Worm (Caenorhabditis elegans) whole organism, late embryonic: ENCODE results near the gene srd-40.

ENCODE experiments used
- ceh-45 ChIP-seq: fragments of 200-800 bp; sonication (Bioruptor generic); IDR thresholded peaks from 2 replicates; pipeline ENCODE4 v1.3.6; 2022; ENCODE audit warnings: missing genetic modification reagents, missing genetic modification characterization, missing compliant biosample characterization
- pqm-1 ChIP-seq: sonication (generic microtip); optimal IDR thresholded peaks from 2 replicates; lab custom pipeline; 2016; ENCODE audit warnings: missing genetic modification characterization, missing compliant biosample characterization

ce11 chrX:12296392-12296791 is 27.1 kb upstream of the srd-40 start, which contains the start of gene W06D11.2:
- TF ChIP-seq pqm-1 (tag; lab: Kevin White, UChicago) (no peak), ceh-45 (GFP tag; lab: Robert Waterston, UW) (no peak)
